Worm (Caenorhabditis elegans) whole organism, L4 larva: ENCODE results near the gene unc-27.

Experiments used
- F26F4.8 ChIP-seq: fragments of 200-800 bp; sonication (Bioruptor generic); conservative IDR thresholded peaks from 2 replicates; pipeline ENCODE4 v1.3.6; 2022; ENCODE audit warnings: missing genetic modification characterization, missing compliant biosample characterization
- F37D6.2 ChIP-seq: sonication (generic microtip); optimal IDR thresholded peaks from 2 replicates; lab custom pipeline; 2016; ENCODE audit warnings: mild to moderate bottlenecking, missing genetic modification characterization, missing compliant biosample characterization
- F44E2.7 ChIP-seq: fragments of 200-800 bp; sonication (Bioruptor generic); IDR thresholded peaks from 2 replicates; pipeline ENCODE4 v2.1.2; 2022; ENCODE audit warnings: missing genetic modification characterization, missing compliant biosample characterization
- F49E8.2 ChIP-seq: sonication (generic microtip); optimal IDR thresholded peaks from 2 replicates; lab custom pipeline; 2016; ENCODE audit warnings: missing compliant biosample characterization, mild to moderate bottlenecking, missing genetic modification characterization, borderline replicate concordance
- Y105C5A.15 ChIP-seq: fragments of 200-800 bp; sonication (Bioruptor generic); IDR thresholded peaks from 2 replicates; pipeline ENCODE4 v1.3.6; 2022; ENCODE audit warnings: missing genetic modification characterization, missing compliant biosample characterization
- Y48G9A.11 ChIP-seq: fragments of 200-800 bp; sonication (Bioruptor generic); IDR thresholded peaks from 2 replicates; pipeline ENCODE4 v1.3.6; 2022; ENCODE audit warnings: missing genetic modification reagents, missing genetic modification characterization, missing compliant biosample characterization
- Y5F2A.4 ChIP-seq: fragments of 200-800 bp; sonication (Bioruptor generic); optimal IDR thresholded peaks from 2 replicates; lab custom pipeline; 2018; ENCODE audit warnings: mild to moderate bottlenecking, missing genetic modification characterization, missing compliant biosample characterization
- Y75B8A.6 ChIP-seq: fragments of 200-800 bp; sonication (Bioruptor generic); IDR thresholded peaks from 2 replicates; pipeline ENCODE4 v1.3.6; 2022; ENCODE audit warnings: missing genetic modification reagents, missing genetic modification characterization, missing compliant biosample characterization
- ZK546.5 ChIP-seq, 2 experiments: sonication (generic microtip); optimal IDR thresholded peaks; 2 replicates each; lab custom pipeline; 2017; ENCODE audit warnings: missing biosample characterization in 2 of 2, missing genetic modification characterization in 2 of 2
- aha-1 ChIP-seq: fragments of 150-350 bp; peaks from one replicate; lab custom pipeline; 2014; ENCODE audit warnings: missing biosample characterization, missing genetic modification characterization
- arid-1 ChIP-seq: fragments of 200-800 bp; sonication (Bioruptor generic); conservative IDR thresholded peaks from 2 replicates; pipeline ENCODE4 v1.3.6; 2022; ENCODE audit warnings: missing genetic modification reagents, missing genetic modification characterization, missing compliant biosample characterization
- ceh-82 ChIP-seq: sonication (generic microtip); optimal IDR thresholded peaks from 2 replicates; lab custom pipeline; 2017; ENCODE audit warnings: missing biosample characterization, missing genetic modification characterization
- cey-2 ChIP-seq: sonication (generic microtip); optimal IDR thresholded peaks from 3 replicates; lab custom pipeline; 2017; ENCODE audit warnings: missing genetic modification characterization, mild to moderate bottlenecking, missing compliant biosample characterization, antibody characterized with exemption, borderline replicate concordance; ENCODE audit not compliant: insufficient read depth
- daf-16 ChIP-seq, 3 experiments: sonication (generic microtip); optimal IDR thresholded peaks; 2 replicates each; lab custom pipeline; 2016 to 2017; ENCODE audit warnings: missing genetic modification characterization in 3 of 3, missing genetic modification reagents in 3 of 3, mild to moderate bottlenecking in 2 of 3, missing compliant biosample characterization in 2 of 3, missing biosample characterization in 1 of 3, moderate library complexity in 1 of 3
- daf-19 ChIP-seq: fragments of 200-800 bp; sonication (Bioruptor generic); conservative IDR thresholded peaks from 2 replicates; pipeline ENCODE4 v1.3.6; 2022; ENCODE audit warnings: missing genetic modification characterization, missing compliant biosample characterization
- dmd-6 ChIP-seq: fragments of 200-800 bp; sonication (Bioruptor generic); IDR thresholded peaks from 2 replicates; pipeline ENCODE4 v1.3.6; 2022; ENCODE audit warnings: missing genetic modification reagents, missing genetic modification characterization, missing compliant biosample characterization
- dve-1 ChIP-seq: sonication (generic microtip); optimal IDR thresholded peaks from 2 replicates; lab custom pipeline; 2017; ENCODE audit warnings: antibody characterized with exemption, mild to moderate bottlenecking, missing genetic modification characterization, missing compliant biosample characterization; ENCODE audit not compliant: insufficient read depth
- egl-27 ChIP-seq: sonication (generic microtip); optimal IDR thresholded peaks from 3 replicates; lab custom pipeline; 2017; ENCODE audit warnings: missing biosample characterization, missing genetic modification reagents, missing genetic modification characterization
- egl-43 ChIP-seq: fragments of 200-800 bp; sonication (Bioruptor generic); IDR thresholded peaks from 2 replicates; pipeline ENCODE4 v1.3.6; 2022; ENCODE audit warnings: missing genetic modification reagents, missing genetic modification characterization, missing compliant biosample characterization
- hlh-30 ChIP-seq: sonication (generic microtip); optimal IDR thresholded peaks from 2 replicates; lab custom pipeline; 2017; ENCODE audit warnings: antibody characterized with exemption, mild to moderate bottlenecking, missing genetic modification characterization, missing compliant biosample characterization; ENCODE audit not compliant: insufficient read depth
- hmg-1.1 ChIP-seq: fragments of 200-800 bp; sonication (Bioruptor generic); IDR thresholded peaks from 2 replicates; pipeline ENCODE4 v1.3.6; 2022; ENCODE audit warnings: missing genetic modification reagents, missing genetic modification characterization, missing compliant biosample characterization
- lin-29 ChIP-seq: fragments of 200-800 bp; sonication (Bioruptor generic); IDR thresholded peaks from 2 replicates; pipeline ENCODE4 v1.3.6; 2022; ENCODE audit warnings: missing genetic modification reagents, missing genetic modification characterization, missing compliant biosample characterization
- lin-38 ChIP-seq: fragments of 200-800 bp; sonication (Bioruptor generic); IDR thresholded peaks from 2 replicates; pipeline ENCODE4 v1.3.6; 2022; ENCODE audit warnings: missing genetic modification reagents, missing genetic modification characterization, missing compliant biosample characterization
- lin-39 ChIP-seq: fragments of 150-350 bp; optimal IDR thresholded peaks from 2 replicates; lab custom pipeline; 2014; ENCODE audit warnings: missing biosample characterization, missing genetic modification reagents, missing genetic modification characterization
- lir-3 ChIP-seq: sonication (generic microtip); optimal IDR thresholded peaks from 2 replicates; lab custom pipeline; 2016; ENCODE audit warnings: mild to moderate bottlenecking, missing genetic modification characterization, missing compliant biosample characterization
- lsy-2 ChIP-seq, 2 experiments: fragments of 150-350 bp in 1 of 2; sonication (generic microtip) in 1 of 2; optimal IDR thresholded peaks; 2 replicates each; lab custom pipeline; 2014 to 2017; ENCODE audit warnings: missing biosample characterization in 2 of 2, missing genetic modification characterization in 2 of 2
- mdl-1 ChIP-seq, 2 experiments: fragments of 150-350 bp in 1 of 2; sonication (generic microtip) in 1 of 2; optimal IDR thresholded peaks; 2 replicates each; lab custom pipeline; 2014 to 2017; ENCODE audit warnings: missing biosample characterization in 2 of 2, missing genetic modification characterization in 2 of 2
- nhr-25 ChIP-seq: sonication (generic microtip); optimal IDR thresholded peaks from 2 replicates; lab custom pipeline; 2017; ENCODE audit warnings: missing genetic modification characterization, mild to moderate bottlenecking, missing compliant biosample characterization, antibody characterized with exemption, moderate library complexity, borderline replicate concordance; ENCODE audit not compliant: insufficient read depth
- nhr-77 ChIP-seq: fragments of 150-350 bp; optimal IDR thresholded peaks from 2 replicates; lab custom pipeline; 2014; ENCODE audit warnings: missing biosample characterization, missing genetic modification characterization
- sdz-12 ChIP-seq: fragments of 200-800 bp; sonication (Bioruptor generic); optimal IDR thresholded peaks from 2 replicates; lab custom pipeline; 2018; ENCODE audit warnings: mild to moderate bottlenecking, missing genetic modification characterization, missing compliant biosample characterization
- set-16 ChIP-seq: fragments of 200-800 bp; sonication (Bioruptor generic); IDR thresholded peaks from 2 replicates; pipeline ENCODE4 v1.3.6; 2022; ENCODE audit warnings: missing genetic modification reagents, missing genetic modification characterization, missing compliant biosample characterization
- skn-1 ChIP-seq: fragments of 150-350 bp; optimal IDR thresholded peaks from 2 replicates; lab custom pipeline; 2014; ENCODE audit warnings: missing biosample characterization, missing genetic modification characterization
- tag-97 ChIP-seq: fragments of 200-800 bp; sonication (Bioruptor generic); IDR thresholded peaks from 2 replicates; pipeline ENCODE4 v1.3.6; 2022; ENCODE audit warnings: missing genetic modification characterization, missing compliant biosample characterization
- tra-1 ChIP-seq: fragments of 200-800 bp; sonication (Bioruptor generic); IDR thresholded peaks from 2 replicates; pipeline ENCODE4 v1.3.6; 2022; ENCODE audit warnings: missing genetic modification reagents, missing genetic modification characterization, missing compliant biosample characterization
- unc-62 ChIP-seq, 3 experiments: fragments of 150-350 bp in 1 of 3; sonication (generic microtip); optimal IDR thresholded peaks in 2 of 3; peaks in 1 of 3; 1 replicate in 1 of 3; 2 replicates in 2 of 3; lab custom pipeline; 2014 to 2017; ENCODE audit warnings: missing biosample characterization in 3 of 3, missing genetic modification characterization in 3 of 3, missing genetic modification reagents in 3 of 3, missing genotype in 1 of 3
- zip-2 ChIP-seq: fragments of 150-350 bp; optimal IDR thresholded peaks from 2 replicates; lab custom pipeline; 2014; ENCODE audit warnings: missing biosample characterization, missing genetic modification characterization
- ztf-11 ChIP-seq: fragments of 150-350 bp; optimal IDR thresholded peaks from 2 replicates; lab custom pipeline; 2014; ENCODE audit warnings: missing biosample characterization, missing genetic modification characterization
- ztf-7 ChIP-seq: fragments of 150-350 bp; optimal IDR thresholded peaks from 2 replicates; lab custom pipeline; 2014; ENCODE audit warnings: missing biosample characterization, missing genetic modification characterization

Gene unc-27

ce11 chrX:8796699-8797282 lies 7.5 kb downstream of the unc-27 start, which contains the start of gene R04E5.7 (continued):
- 0 out of 2 replicates have a peak, but pooled peaks have one; percentile 53 for TF ChIP-seq Y75B8A.6 (GFP tag; lab: Robert Waterston, UW)
- TF ChIP-seq tra-1 (GFP tag; lab: Robert Waterston, UW): peak; percentile 33; the same call in 1 of the 2 replicates
- TF ChIP-seq aha-1: peak; percentile 38
- peak; percentile 57 for TF ChIP-seq dmd-6
- peak in 1 of 2 experiments; percentile 91 for TF ChIP-seq unc-62 (GFP tag; optimal IDR thresholded peaks at IDR 0.05 in 1 of 2; lab: Kevin White, UChicago)
- no peak for TF ChIP-seq unc-62 (tag; optimal IDR thresholded peaks at IDR 0.05; lab: Kevin White, UChicago)
- peak; percentile 65 for TF ChIP-seq hlh-30 (tag; lab: Kevin White, UChicago)
- TF ChIP-seq hmg-1.1: peak; percentile 69
- TF ChIP-seq F44E2.7: 0 out of 2 replicates have a peak, but pooled peaks have one; percentile 42
- TF ChIP-seq skn-1: no peak
- peak; percentile 48 for TF ChIP-seq dve-1 (tag; lab: Kevin White, UChicago)
- TF ChIP-seq Y48G9A.11 (GFP tag; lab: Robert Waterston, UW): peak; percentile 16; the same call in 1 of the 2 replicates
- TF ChIP-seq lin-29 (GFP tag; lab: Robert Waterston, UW): no peak
- TF ChIP-seq lir-3 (tag; lab: Kevin White, UChicago): no peak
- no peak for TF ChIP-seq cey-2
- peak; percentile 62 for TF ChIP-seq lin-38 (GFP tag; lab: Robert Waterston, UW)

- TF ChIP-seq unc-62 (GFP tag; optimal IDR thresholded peaks at IDR 0.05 in 1 of 2; lab: Kevin White, UChicago) (peak in 1 of 2 experiments; percentile 95), unc-62 (tag; optimal IDR thresholded peaks at IDR 0.05; lab: Kevin White, UChicago) (no peak), nhr-77 (no peak)
Observed at ce11 chrX:8797653-8798052, 8.4 kb downstream of the unc-27 start.

ce11 chrX:8799925-8800324 lies 10.7 kb downstream of the unc-27 start:
- TF ChIP-seq unc-62 (GFP tag; optimal IDR thresholded peaks at IDR 0.05 in 1 of 2; lab: Kevin White, UChicago) (peak in 1 of 2 experiments; percentile 50), unc-62 (tag; optimal IDR thresholded peaks at IDR 0.05; lab: Kevin White, UChicago) (no peak), nhr-25 (tag; lab: Kevin White, UChicago) (no peak)

ce11 chrX:8800355-8800754 lies 11.1 kb downstream of the unc-27 start:
- TF ChIP-seq ztf-7 (tag; lab: Kevin White, UChicago): no peak
- no peak for TF ChIP-seq unc-62 (GFP tag; optimal IDR thresholded peaks at IDR 0.05 in 1 of 2; lab: Kevin White, UChicago)
- no peak for TF ChIP-seq unc-62 (tag; optimal IDR thresholded peaks at IDR 0.05; lab: Kevin White, UChicago)
- no peak for TF ChIP-seq egl-43 (GFP tag; lab: Robert Waterston, UW)
- no peak for TF ChIP-seq lin-39 (tag; lab: Kevin White, UChicago)
- no peak for TF ChIP-seq F37D6.2 (tag; lab: Kevin White, UChicago)
- TF ChIP-seq aha-1: peak; percentile 91
- TF ChIP-seq hlh-30 (tag; lab: Kevin White, UChicago): no peak
- no peak for TF ChIP-seq egl-27 (tag; lab: Kevin White, UChicago)
- no peak for TF ChIP-seq daf-16 (GFP tag; optimal IDR thresholded peaks at IDR 0.05; lab: Kevin White, UChicago)
- no peak for TF ChIP-seq daf-16 (tag; optimal IDR thresholded peaks at IDR 0.05; lab: Kevin White, UChicago)

ce11 chrX:8800983-8801382 lies 11.7 kb downstream of the unc-27 start:
- TF ChIP-seq unc-62 (GFP tag; optimal IDR thresholded peaks at IDR 0.05 in 1 of 2; lab: Kevin White, UChicago) (peak in 1 of 2 experiments; percentile 78), unc-62 (tag; optimal IDR thresholded peaks at IDR 0.05; lab: Kevin White, UChicago) (no peak), aha-1 (peak; percentile 80), F49E8.2 (tag; lab: Kevin White, UChicago) (no peak), daf-19 (0 out of 2 replicates have a peak, but pooled peaks have one; percentile 10), hmg-1.1 (0 out of 2 replicates have a peak, but pooled peaks have one; percentile 23), sdz-12 (no peak), arid-1 (GFP tag; lab: Robert Waterston, UW) (0 out of 2 replicates have a peak, but pooled peaks have one; percentile 13), ZK546.5 (tag; optimal IDR thresholded peaks at IDR 0.05; lab: Kevin White, UChicago) (no peak), ceh-82 (tag; lab: Kevin White, UChicago) (no peak), F26F4.8 (GFP tag; lab: Robert Waterston, UW) (no peak), Y5F2A.4 (GFP tag; lab: Kevin White, UChicago) (no peak), mdl-1 (tag; optimal IDR thresholded peaks at IDR 0.05; lab: Kevin White, UChicago) (no peak), dve-1 (tag; lab: Kevin White, UChicago) (no peak), ztf-11 (tag; lab: Kevin White, UChicago) (no peak), set-16 (GFP tag; lab: Robert Waterston, UW) (0 out of 2 replicates have a peak, but pooled peaks have one; percentile 10), Y105C5A.15 (GFP tag; lab: Robert Waterston, UW) (no peak), tag-97 (GFP tag; lab: Robert Waterston, UW) (no peak), lsy-2 (tag; optimal IDR thresholded peaks at IDR 0.05; lab: Kevin White, UChicago) (peak in 1 of 2 experiments; percentile 39), lin-39 (tag; lab: Kevin White, UChicago) (no peak), zip-2 (tag; lab: Kevin White, UChicago) (no peak)
